Fruit fly (Drosophila melanogaster) whole organism, pupa: ENCODE results near the gene CG1324.

Source experiments
- CG12605 ChIP-seq: fragments of 200-800 bp; sonication (Bioruptor generic); IDR thresholded peaks from 2 replicates; pipeline ENCODE4 v1.3.6; 2022; ENCODE audit warnings: missing biosample characterization, missing genetic modification characterization
- CG13204 ChIP-seq: fragments of 200-800 bp; sonication (Bioruptor generic); optimal IDR thresholded peaks from 2 replicates; lab custom pipeline; 2018; ENCODE audit warnings: missing biosample characterization, mild to moderate bottlenecking, missing genetic modification characterization, moderate library complexity
- CG17806 ChIP-seq: fragments of 200-800 bp; sonication (Bioruptor generic); optimal IDR thresholded peaks from 2 replicates; lab custom pipeline; 2018; ENCODE audit warnings: missing biosample characterization, mild to moderate bottlenecking, missing genetic modification characterization, moderate library complexity
- CG8159 ChIP-seq: fragments of 200-800 bp; sonication (Bioruptor generic); optimal IDR thresholded peaks from 3 replicates; lab custom pipeline; 2018; ENCODE audit warnings: missing biosample characterization, mild to moderate bottlenecking, missing genetic modification characterization, moderate library complexity
- CG8301 ChIP-seq: fragments of 200-800 bp; sonication (Bioruptor generic); optimal IDR thresholded peaks from 2 replicates; lab custom pipeline; 2018; ENCODE audit warnings: missing biosample characterization, mild to moderate bottlenecking, missing genetic modification characterization
- CG9948 ChIP-seq: fragments of 200-800 bp; sonication (Bioruptor generic); optimal IDR thresholded peaks from 2 replicates; lab custom pipeline; 2018; ENCODE audit warnings: missing biosample characterization, mild to moderate bottlenecking, missing genetic modification characterization, moderate library complexity
- EcR ChIP-seq: fragments of 200-800 bp; sonication (Bioruptor generic); optimal IDR thresholded peaks from 3 replicates; lab custom pipeline; 2019; ENCODE audit warnings: missing biosample characterization, missing genetic modification characterization, mild to moderate bottlenecking, moderate library complexity, missing genetic modification reagents
- Pif1A ChIP-seq: fragments of 200-800 bp; sonication (Bioruptor generic); optimal IDR thresholded peaks from 3 replicates; lab custom pipeline; 2016; ENCODE audit warnings: missing biosample characterization, missing genetic modification characterization
- Pif1B ChIP-seq: fragments of 200-800 bp; sonication (Bioruptor generic); optimal IDR thresholded peaks from 3 replicates; lab custom pipeline; 2016; ENCODE audit warnings: missing biosample characterization, missing genetic modification characterization

- TF ChIP-seq CG17806 (no peak), CG12605 (no peak), Pif1A (GFP tag; lab: Kevin White, UChicago) (no peak), CG8301 (tag; lab: Kevin White, UChicago) (no peak), CG8159 (no peak), EcR (no peak), CG13204 (GFP tag; lab: Kevin White, UChicago) (no peak), CG9948 (tag; lab: Kevin White, UChicago) (no peak), Pif1B (no peak)
Observed at dm6 chrX:20702904-20703303, 32.9 kb downstream of the CG1324 start.
